Fruit fly (Drosophila melanogaster) whole organism, embryonic: Measurements from ENCODE around the gene mthl9.

Experiments used
- ATbp ChIP-seq: fragments of 200-800 bp; sonication (Bioruptor generic); optimal IDR thresholded peaks from 2 replicates; lab custom pipeline; 2017; ENCODE audit warnings: missing biosample characterization, mild to moderate bottlenecking, missing genetic modification characterization, missing genetic modification reagents
- CG10979 ChIP-seq: fragments of 200-800 bp; sonication (Bioruptor generic); optimal IDR thresholded peaks from 2 replicates; lab custom pipeline; 2018; ENCODE audit warnings: missing biosample characterization, mild to moderate bottlenecking, missing genetic modification characterization, moderate library complexity
- CG11093 ChIP-seq: fragments of 200-800 bp; sonication (Bioruptor generic); IDR thresholded peaks from 3 replicates; pipeline ENCODE4 v1.3.6; 2022; ENCODE audit warnings: missing biosample characterization, missing genetic modification characterization
- CG11696 ChIP-seq: fragments of 200-800 bp; sonication (Bioruptor generic); IDR thresholded peaks from 2 replicates; pipeline ENCODE4 v1.3.6; 2022; ENCODE audit warnings: missing biosample characterization, missing genetic modification characterization
- CG13296 ChIP-seq: fragments of 200-800 bp; sonication (Bioruptor generic); optimal IDR thresholded peaks from 3 replicates; lab custom pipeline; 2018; ENCODE audit warnings: missing biosample characterization, mild to moderate bottlenecking, missing genetic modification characterization
- CG13894 ChIP-seq: fragments of 200-800 bp; sonication (Bioruptor generic); optimal IDR thresholded peaks from 3 replicates; lab custom pipeline; 2018; ENCODE audit warnings: missing biosample characterization, mild to moderate bottlenecking, missing genetic modification characterization, moderate library complexity
- CG1529 ChIP-seq: fragments of 200-800 bp; sonication (Bioruptor generic); optimal IDR thresholded peaks from 3 replicates; lab custom pipeline; 2018; ENCODE audit warnings: missing biosample characterization, missing genetic modification characterization
- CG15601 ChIP-seq: fragments of 200-800 bp; sonication (Bioruptor generic); optimal IDR thresholded peaks from 3 replicates; lab custom pipeline; 2019; ENCODE audit warnings: missing biosample characterization, mild to moderate bottlenecking, missing genetic modification characterization, moderate library complexity
- CG1603 ChIP-seq: fragments of 200-800 bp; sonication (Bioruptor generic); optimal IDR thresholded peaks from 2 replicates; lab custom pipeline; 2019; ENCODE audit warnings: missing biosample characterization, mild to moderate bottlenecking, missing genetic modification characterization, moderate library complexity
- CG2199 ChIP-seq: fragments of 200-800 bp; sonication (Bioruptor generic); IDR thresholded peaks from 3 replicates; pipeline ENCODE4 v1.3.6; 2022; ENCODE audit warnings: missing biosample characterization, missing genetic modification characterization
- CG2202 ChIP-seq: fragments of 200-800 bp; sonication (Bioruptor generic); optimal IDR thresholded peaks from 2 replicates; lab custom pipeline; 2018; ENCODE audit warnings: missing biosample characterization, mild to moderate bottlenecking, missing genetic modification characterization
- CG30431 ChIP-seq: fragments of 200-800 bp; sonication (Bioruptor generic); optimal IDR thresholded peaks from 2 replicates; lab custom pipeline; 2017; ENCODE audit warnings: missing biosample characterization, missing genetic modification characterization
- CG3847 ChIP-seq: fragments of 200-800 bp; sonication (Bioruptor generic); IDR thresholded peaks from 2 replicates; pipeline ENCODE4 v1.3.6; 2022; ENCODE audit warnings: missing biosample characterization, missing genetic modification characterization
- CG4328 ChIP-seq: fragments of 200-800 bp; sonication (Bioruptor generic); optimal IDR thresholded peaks from 3 replicates; lab custom pipeline; 2017; ENCODE audit warnings: missing biosample characterization, missing genetic modification reagents, missing genetic modification characterization
- CG4820 ChIP-seq: fragments of 200-800 bp; sonication (Bioruptor generic); optimal IDR thresholded peaks from 3 replicates; lab custom pipeline; 2016; ENCODE audit warnings: missing biosample characterization, missing genetic modification characterization
- CG6683 ChIP-seq: fragments of 200-800 bp; sonication (Bioruptor generic); optimal IDR thresholded peaks from 2 replicates; lab custom pipeline; 2017; ENCODE audit warnings: missing biosample characterization, mild to moderate bottlenecking, missing genetic modification characterization, missing genetic modification reagents
- CG6791 ChIP-seq: fragments of 200-800 bp; sonication (Bioruptor generic); IDR thresholded peaks from 3 replicates; pipeline ENCODE4 v1.3.6; 2022; ENCODE audit warnings: missing biosample characterization, missing genetic modification characterization; ENCODE audit not compliant: partially characterized antibody
- CG7786 ChIP-seq: fragments of 200-800 bp; sonication (Bioruptor generic); optimal IDR thresholded peaks from 2 replicates; lab custom pipeline; 2016; ENCODE audit warnings: missing biosample characterization, missing genetic modification characterization
- CG7839 ChIP-seq: fragments of 200-800 bp; sonication (Bioruptor generic); optimal IDR thresholded peaks from 3 replicates; lab custom pipeline; 2018; ENCODE audit warnings: missing biosample characterization, mild to moderate bottlenecking, missing genetic modification characterization, moderate library complexity
- CG9876 ChIP-seq: fragments of 200-800 bp; sonication (Bioruptor generic); optimal IDR thresholded peaks from 2 replicates; lab custom pipeline; 2016; ENCODE audit warnings: missing biosample characterization, missing genetic modification characterization
- D ChIP-seq, 2 experiments: fragments of 200-800 bp in 1 of 2; fragments of >200 bp in 1 of 2; sonication (Bioruptor generic) in 1 of 2; optimal IDR thresholded peaks; 2 replicates in 1 of 2; 3 replicates in 1 of 2; lab custom pipeline; 2017; ENCODE audit warnings: mild to moderate bottlenecking in 1 of 2, missing biosample characterization in 1 of 2, missing genetic modification characterization in 1 of 2, missing genetic modification reagents in 1 of 2
- Dip2 ChIP-seq: fragments of 200-800 bp; sonication (Bioruptor generic); IDR thresholded peaks from 2 replicates; pipeline ENCODE4 v1.3.6; 2022; ENCODE audit warnings: missing biosample characterization, missing genetic modification characterization
- Dip3 ChIP-seq: fragments of 200-800 bp; sonication (Bioruptor generic); optimal IDR thresholded peaks from 3 replicates; lab custom pipeline; 2016; ENCODE audit warnings: missing biosample characterization, missing genetic modification characterization
- HLH54F ChIP-seq: fragments of 200-800 bp; sonication (Bioruptor generic); optimal IDR thresholded peaks from 3 replicates; lab custom pipeline; 2016; ENCODE audit warnings: missing biosample characterization, missing genetic modification characterization
- Lhr ChIP-seq: fragments of 200-800 bp; sonication (Bioruptor generic); optimal IDR thresholded peaks from 3 replicates; lab custom pipeline; 2017; ENCODE audit warnings: mild to moderate bottlenecking, missing biosample characterization, missing genetic modification reagents, missing genetic modification characterization
- Nf-YA ChIP-seq: fragments of 200-800 bp; sonication (Bioruptor generic); IDR thresholded peaks from 2 replicates; pipeline ENCODE4 v1.3.6; 2022; ENCODE audit warnings: missing biosample characterization, missing genetic modification characterization
- Six4 ChIP-seq: fragments of 200-800 bp; sonication (Bioruptor generic); optimal IDR thresholded peaks from 2 replicates; lab custom pipeline; 2016; ENCODE audit warnings: missing biosample characterization, missing genetic modification characterization
- Ssrp ChIP-seq: fragments of 200-800 bp; sonication (Bioruptor generic); optimal IDR thresholded peaks from 2 replicates; lab custom pipeline; 2018; ENCODE audit warnings: missing biosample characterization, mild to moderate bottlenecking, missing genetic modification characterization, moderate library complexity
- al ChIP-seq: fragments of 200-800 bp; sonication (Bioruptor generic); IDR thresholded peaks from 2 replicates; pipeline ENCODE4 v1.3.6; 2022; ENCODE audit warnings: missing biosample characterization, missing genetic modification characterization
- bsh ChIP-seq, 2 experiments: fragments of 200-800 bp; sonication (Bioruptor generic); optimal IDR thresholded peaks; 2 replicates each; lab custom pipeline; 2017 to 2018; ENCODE audit warnings: mild to moderate bottlenecking in 2 of 2, missing biosample characterization in 2 of 2, missing genetic modification characterization in 2 of 2, moderate library complexity in 1 of 2
- cad ChIP-seq: fragments of >200 bp; optimal IDR thresholded peaks from 2 replicates; lab custom pipeline; 2017; ENCODE audit warnings: missing biosample characterization, missing genetic modification characterization
- crol ChIP-seq: fragments of 200-800 bp; sonication (Bioruptor generic); IDR thresholded peaks from 2 replicates; pipeline ENCODE4 v1.3.6; 2022; ENCODE audit warnings: missing biosample characterization, missing genetic modification characterization
- crp ChIP-seq, 2 experiments: fragments of 200-800 bp; sonication (Bioruptor generic); optimal IDR thresholded peaks; 2 replicates in 1 of 2; 3 replicates in 1 of 2; lab custom pipeline; 2017; ENCODE audit warnings: missing biosample characterization in 2 of 2, missing genetic modification characterization in 2 of 2, mild to moderate bottlenecking in 1 of 2, moderate library complexity in 1 of 2
- cwo ChIP-seq: fragments of 200-800 bp; sonication (Bioruptor generic); optimal IDR thresholded peaks from 3 replicates; lab custom pipeline; 2017; ENCODE audit warnings: missing biosample characterization, missing genetic modification characterization, mild to moderate bottlenecking, moderate library complexity, missing genetic modification reagents
- dysf ChIP-seq: fragments of 200-800 bp; sonication (Bioruptor generic); IDR thresholded peaks from 3 replicates; pipeline ENCODE4 v1.3.6; 2022; ENCODE audit warnings: missing biosample characterization, missing genetic modification characterization
- ewg ChIP-seq: fragments of 200-800 bp; sonication (Bioruptor generic); optimal IDR thresholded peaks from 3 replicates; lab custom pipeline; 2017; ENCODE audit warnings: mild to moderate bottlenecking, missing biosample characterization, missing genetic modification reagents, missing genetic modification characterization
- grau ChIP-seq: fragments of 200-800 bp; optimal IDR thresholded peaks from 3 replicates; lab custom pipeline; 2019; ENCODE audit warnings: missing biosample characterization, mild to moderate bottlenecking, missing genetic modification characterization, moderate library complexity
- hkb ChIP-seq, 2 experiments: fragments of 200-800 bp in 1 of 2; fragments of >200 bp in 1 of 2; sonication (Bioruptor generic) in 1 of 2; IDR thresholded peaks in 1 of 2; optimal IDR thresholded peaks in 1 of 2; 2 replicates each; pipeline versions ENCODE4 v1.3.6 to Lab custom; 2017 to 2022; ENCODE audit warnings: missing biosample characterization in 1 of 2, missing genetic modification characterization in 1 of 2
- jing ChIP-seq: fragments of 200-800 bp; sonication (Bioruptor generic); optimal IDR thresholded peaks from 2 replicates; lab custom pipeline; 2018; ENCODE audit warnings: missing biosample characterization, mild to moderate bottlenecking, missing genetic modification characterization
- klu ChIP-seq: fragments of 200-800 bp; sonication (Bioruptor generic); IDR thresholded peaks from 2 replicates; pipeline ENCODE4 v1.3.6; 2022; ENCODE audit warnings: missing biosample characterization, missing genetic modification characterization
- lola ChIP-seq, 3 experiments: fragments of >200 bp in 2 of 3; fragments of 200-800 bp in 1 of 3; sonication (Bioruptor generic) in 1 of 3; optimal IDR thresholded peaks; 2 replicates each; lab custom pipeline; 2017 to 2019; ENCODE audit warnings: missing biosample characterization in 3 of 3, missing genetic modification characterization in 3 of 3, mild to moderate bottlenecking in 1 of 3, moderate library complexity in 1 of 3
- pita ChIP-seq: fragments of 200-800 bp; sonication (Bioruptor generic); optimal IDR thresholded peaks from 2 replicates; lab custom pipeline; 2017; ENCODE audit warnings: missing biosample characterization, mild to moderate bottlenecking, missing genetic modification characterization
- shn ChIP-seq: fragments of 200-800 bp; sonication (Bioruptor generic); optimal IDR thresholded peaks from 3 replicates; lab custom pipeline; 2016; ENCODE audit warnings: missing biosample characterization, missing genetic modification characterization
- sima ChIP-seq: fragments of 200-800 bp; sonication (Bioruptor generic); optimal IDR thresholded peaks from 2 replicates; lab custom pipeline; 2016; ENCODE audit warnings: missing biosample characterization, missing genetic modification characterization
- stc ChIP-seq: fragments of 200-800 bp; sonication (Bioruptor generic); IDR thresholded peaks from 2 replicates; pipeline ENCODE4 v1.3.6; 2022; ENCODE audit warnings: missing biosample characterization, missing genetic modification characterization
- vvl ChIP-seq: fragments of 200-800 bp; sonication (Bioruptor generic); IDR thresholded peaks from 2 replicates; pipeline ENCODE4 v1.3.6; 2022; ENCODE audit warnings: missing biosample characterization, missing genetic modification characterization
- z ChIP-seq: fragments of 200-800 bp; sonication (Bioruptor generic); IDR thresholded peaks from 3 replicates; pipeline ENCODE4 v1.3.6; 2022; ENCODE audit warnings: missing biosample characterization, missing genetic modification characterization

Gene mthl9

DNA sequence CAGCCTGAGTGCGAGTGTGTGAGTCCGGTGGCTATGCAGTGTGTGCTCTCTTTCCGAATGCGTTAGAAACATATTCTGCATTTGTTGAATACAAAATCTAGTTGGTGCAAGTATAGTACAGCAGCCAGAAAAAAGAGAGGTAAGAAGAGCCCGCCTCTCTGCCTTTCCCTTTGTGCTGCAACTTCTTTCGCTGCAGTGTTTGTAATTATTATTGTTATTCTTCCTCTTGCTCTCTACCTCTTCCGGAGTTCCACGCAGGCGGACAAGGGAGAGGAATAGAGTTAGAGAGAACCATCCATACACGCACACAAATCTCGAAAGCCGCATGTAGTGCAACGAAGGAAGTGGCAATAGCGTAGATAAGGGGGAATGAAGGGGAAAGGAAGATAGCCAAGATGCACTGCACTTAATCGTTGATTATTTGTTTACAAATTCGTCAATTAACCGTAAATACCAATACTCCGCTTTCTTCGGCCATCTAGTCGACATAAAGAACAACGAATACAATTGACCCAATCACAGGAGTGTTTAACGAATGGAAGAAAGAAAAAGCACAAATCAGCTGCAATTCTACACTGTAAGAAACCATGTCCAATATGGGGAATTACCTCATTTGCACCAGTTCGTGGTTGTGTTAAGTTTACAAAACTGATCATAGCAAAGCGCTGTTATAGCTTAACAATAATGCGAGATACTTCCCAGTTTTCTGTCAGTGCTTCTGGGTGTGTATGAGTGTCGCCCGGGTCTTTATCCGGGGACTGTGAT is 15.7 kb upstream of the mthl9 start (continued):
- TF ChIP-seq CG11093 (GFP tag; lab: Robert Waterston, UW) (peak; percentile 75; the same call in 2 of the 3 replicates), Nf-YA (GFP tag; lab: Robert Waterston, UW) (peak; percentile 42; the same call in 1 of the 2 replicates), CG13296 (GFP tag; lab: Kevin White, UChicago) (no peak), bsh (GFP tag; optimal IDR thresholded peaks at IDR 0.05; lab: Kevin White, UChicago) (peak; percentile 80 to 92), sima (GFP tag; lab: Kevin White, UChicago) (peak; percentile 16), crol (GFP tag; lab: Robert Waterston, UW) (peak; percentile 80), crp (GFP tag; optimal IDR thresholded peaks at IDR 0.05; lab: Kevin White, UChicago) (peak in 1 of 2 experiments; percentile 50), D (optimal IDR thresholded peaks at IDR 0.05; lab: Kevin White, UChicago) (no peak), D (GFP tag; optimal IDR thresholded peaks at IDR 0.05; lab: Kevin White, UChicago) (peak; percentile 83), ewg (GFP tag; lab: Kevin White, UChicago) (peak; percentile 57), CG3847 (GFP tag; lab: Robert Waterston, UW) (0 out of 2 replicates have a peak, but pooled peaks have one; percentile 35), CG4820 (GFP tag; lab: Kevin White, UChicago) (peak; percentile 74), CG2202 (tag; lab: Kevin White, UChicago) (peak; percentile 71), ATbp (GFP tag; lab: Kevin White, UChicago) (peak; percentile 85), CG10979 (peak; percentile 86), jing (GFP tag; lab: Kevin White, UChicago) (peak; percentile 64), hkb (optimal IDR thresholded peaks at IDR 0.05; lab: Kevin White, UChicago) (no peak), hkb (GFP tag; IDR thresholded peaks at IDR 0.05; lab: Robert Waterston, UW) (peak; percentile 61), al (GFP tag; lab: Robert Waterston, UW) (0 out of 2 replicates have a peak, but pooled peaks have one; percentile 4), dysf (GFP tag; lab: Robert Waterston, UW) (peak; percentile 42; the same call in 1 of the 3 replicates), CG7786 (peak; percentile 73), grau (peak; percentile 60), CG1529 (GFP tag; lab: Kevin White, UChicago) (peak; percentile 74), CG1603 (tag; lab: Kevin White, UChicago) (peak; percentile 92), vvl (GFP tag; lab: Robert Waterston, UW) (peak; percentile 86), Dip3 (GFP tag; lab: Kevin White, UChicago) (no peak), Dip2 (GFP tag; lab: Robert Waterston, UW) (no peak), HLH54F (GFP tag; lab: Kevin White, UChicago) (peak; percentile 16), CG9876 (GFP tag; lab: Kevin White, UChicago) (peak; percentile 46), cad (GFP tag; lab: Kevin White, UChicago) (no peak), CG11696 (no peak), stc (GFP tag; lab: Robert Waterston, UW) (peak; percentile 68), CG6683 (GFP tag; lab: Kevin White, UChicago) (peak; percentile 40), CG4328 (GFP tag; lab: Kevin White, UChicago) (no peak), CG13894 (tag; lab: Kevin White, UChicago) (no peak), lola (GFP tag; optimal IDR thresholded peaks at IDR 0.05; lab: Kevin White, UChicago) (peak in 1 of 3 experiments; percentile 69), klu (GFP tag; lab: Robert Waterston, UW) (no peak), CG2199 (GFP tag; lab: Robert Waterston, UW) (no peak), CG30431 (GFP tag; lab: Kevin White, UChicago) (peak; percentile 79), cwo (GFP tag; lab: Kevin White, UChicago) (peak; percentile 18), CG6791 (GFP tag; lab: Robert Waterston, UW) (no peak), CG7839 (tag; lab: Kevin White, UChicago) (peak; percentile 75), z (0 out of 3 replicates have a peak, but pooled peaks have one; percentile 36), pita (GFP tag; lab: Kevin White, UChicago) (no peak), shn (GFP tag; lab: Kevin White, UChicago) (peak; percentile 77), Ssrp (tag; lab: Kevin White, UChicago) (peak; percentile 81), Six4 (GFP tag; lab: Kevin White, UChicago) (peak; percentile 67), CG15601 (peak; percentile 81), Lhr (GFP tag; lab: Kevin White, UChicago) (peak; percentile 56)
